Worm (Caenorhabditis elegans): ENCODE data around the gene sre-33.

sre-33 gene

ce11 chrII:12452754-12453352 is at the start of gene sre-33, which contains the start of gene sre-35:
TSS of gene sre-33 (plus strand) at chrII:12453302.
TSS of gene sre-35 (minus strand) at chrII:12452854.
- TF ChIP-seq nhr-23 (tag; optimal IDR thresholded peaks at IDR 0.05) (no peak), gmeb-1 (tag; optimal IDR thresholded peaks at IDR 0.05) (no peak), ceh-16 (tag; optimal IDR thresholded peaks at IDR 0.05) (no peak), R02D3.7 (tag; optimal IDR thresholded peaks at IDR 0.05) (no peak), sma-9 (GFP tag; optimal IDR thresholded peaks at IDR 0.05) (no peak), sma-9 (tag; optimal IDR thresholded peaks at IDR 0.05) (no peak), crh-2 (tag; optimal IDR thresholded peaks at IDR 0.05) (no peak), mab-5 (tag; optimal IDR thresholded peaks at IDR 0.05) (no peak), sem-4 (tag; optimal IDR thresholded peaks at IDR 0.05) (no peak)

ce11 chrII:12406394-12406793 is 46.7 kb upstream of the sre-33 start, which contains the start of gene sre-30:
TSS of gene sre-30 (minus strand) at chrII:12406494.
- TF ChIP-seq ztf-1 (GFP tag; conservative IDR thresholded peaks at IDR 0.05) (no peak), blmp-1 (tag; optimal IDR thresholded peaks at IDR 0.05; ENCODE audit: insufficient read depth) (no peak), ceh-16 (tag; optimal IDR thresholded peaks at IDR 0.05) (no peak), nhr-12 (tag; optimal IDR thresholded peaks at IDR 0.05) (no peak), ztf-4 (tag; optimal IDR thresholded peaks at IDR 0.05) (no peak), elt-3 (tag; optimal IDR thresholded peaks at IDR 0.05) (no peak), ztf-11 (tag; optimal IDR thresholded peaks at IDR 0.05) (no peak), C34F6.9 (tag; optimal IDR thresholded peaks at IDR 0.05) (no peak), lsy-2 (tag; optimal IDR thresholded peaks at IDR 0.05) (no peak), F13H6.1 (tag; optimal IDR thresholded peaks at IDR 0.05) (no peak), peb-1 (tag; optimal IDR thresholded peaks at IDR 0.05) (no peak), ZK546.5 (tag; optimal IDR thresholded peaks at IDR 0.05) (no peak), crh-2 (tag; optimal IDR thresholded peaks at IDR 0.05) (no peak), mab-5 (tag; optimal IDR thresholded peaks at IDR 0.05) (no peak), ama-1 (optimal IDR thresholded peaks at IDR 0.05) (no peak), sem-4 (tag; optimal IDR thresholded peaks at IDR 0.05) (no peak), nhr-21 (tag; optimal IDR thresholded peaks at IDR 0.05) (no peak)

ce11 chrII:12408717-12409116 is 44.4 kb upstream of the sre-33 start, which contains the start of gene sre-31:
TSS of gene sre-31 (minus strand) at chrII:12408817.
- TF ChIP-seq unc-62 (GFP tag; optimal IDR thresholded peaks at IDR 0.05) (no peak), unc-39 (tag; optimal IDR thresholded peaks at IDR 0.05) (no peak), nhr-21 (tag; optimal IDR thresholded peaks at IDR 0.05) (no peak), mdl-1 (tag; optimal IDR thresholded peaks at IDR 0.05) (no peak), ztf-11 (tag; optimal IDR thresholded peaks at IDR 0.05) (no peak), nhr-6 (tag; optimal IDR thresholded peaks at IDR 0.05) (no peak), crh-2 (tag; optimal IDR thresholded peaks at IDR 0.05) (no peak), zag-1 (tag; optimal IDR thresholded peaks at IDR 0.05) (no peak), alr-1 (tag; optimal IDR thresholded peaks at IDR 0.05) (no peak)

- TF ChIP-seq dmd-4 (tag; optimal IDR thresholded peaks at IDR 0.05) (no peak), lin-13 (GFP tag; optimal IDR thresholded peaks at IDR 0.05) (no peak), sma-3 (GFP tag; optimal IDR thresholded peaks at IDR 0.05) (no peak), blmp-1 (tag; optimal IDR thresholded peaks at IDR 0.05; ENCODE audit: insufficient read depth) (no peak), Y55F3AM.14 (GFP tag; optimal IDR thresholded peaks at IDR 0.05) (no peak), nhr-10 (tag; optimal IDR thresholded peaks at IDR 0.05) (no peak), egl-27 (tag; optimal IDR thresholded peaks at IDR 0.05) (no peak), nhr-6 (tag; optimal IDR thresholded peaks at IDR 0.05) (no peak), lin-39 (tag; optimal IDR thresholded peaks at IDR 0.05) (no peak), fos-1 (tag; optimal IDR thresholded peaks at IDR 0.05) (no peak), mdl-1 (tag; optimal IDR thresholded peaks at IDR 0.05) (no peak), ceh-16 (tag; optimal IDR thresholded peaks at IDR 0.05) (no peak), zag-1 (tag; optimal IDR thresholded peaks at IDR 0.05) (no peak), peb-1 (tag; optimal IDR thresholded peaks at IDR 0.05) (no peak), mab-5 (tag; optimal IDR thresholded peaks at IDR 0.05) (no peak), F13H6.1 (tag; optimal IDR thresholded peaks at IDR 0.05) (no peak), nhr-129 (tag; optimal IDR thresholded peaks at IDR 0.05) (no peak), nhr-23 (tag; optimal IDR thresholded peaks at IDR 0.05) (no peak)
Observed at ce11 chrII:12410107-12410506, 43.0 kb upstream of the sre-33 start, which contains the start of gene F57G9.3. TSS of gene F57G9.3 (minus strand) at chrII:12410207.

All from whole organism, L2 larva.